Worm (Caenorhabditis elegans) whole organism, L2 larva: ENCODE results near the gene kin-24.

ENCODE experiments used
- C34F6.9 ChIP-seq: fragments of 150-350 bp; optimal IDR thresholded peaks from 2 replicates; lab custom pipeline; 2014; ENCODE audit warnings: missing biosample characterization, missing genetic modification characterization
- F13H6.1 ChIP-seq: sonication (generic microtip); optimal IDR thresholded peaks from 2 replicates; lab custom pipeline; 2016; ENCODE audit warnings: missing genetic modification characterization, missing compliant biosample characterization
- Y55F3AM.14 ChIP-seq: fragments of 200-800 bp; sonication (Bioruptor generic); optimal IDR thresholded peaks from 2 replicates; lab custom pipeline; 2018; ENCODE audit warnings: mild to moderate bottlenecking, missing genetic modification characterization, missing compliant biosample characterization
- ZK546.5 ChIP-seq: sonication (generic microtip); optimal IDR thresholded peaks from 2 replicates; lab custom pipeline; 2017; ENCODE audit warnings: missing biosample characterization, missing genetic modification characterization
- aly-2 ChIP-seq: fragments of 150-350 bp; optimal IDR thresholded peaks from 2 replicates; lab custom pipeline; 2014; ENCODE audit warnings: missing biosample characterization, missing genetic modification characterization
- ceh-16 ChIP-seq: fragments of 150-350 bp; optimal IDR thresholded peaks from 2 replicates; lab custom pipeline; 2014; ENCODE audit warnings: missing biosample characterization, missing genetic modification characterization
- crh-2 ChIP-seq: sonication (generic microtip); optimal IDR thresholded peaks from 2 replicates; lab custom pipeline; 2017; ENCODE audit warnings: missing biosample characterization, missing genetic modification characterization
- dmd-4 ChIP-seq: sonication (generic microtip); optimal IDR thresholded peaks from 2 replicates; lab custom pipeline; 2017; ENCODE audit warnings: missing biosample characterization, missing genetic modification characterization
- elt-1 ChIP-seq: fragments of 150-350 bp; optimal IDR thresholded peaks from 2 replicates; lab custom pipeline; 2014; ENCODE audit warnings: missing biosample characterization, missing genetic modification characterization
- fos-1 ChIP-seq: fragments of 150-350 bp; optimal IDR thresholded peaks from 2 replicates; lab custom pipeline; 2014; ENCODE audit warnings: missing biosample characterization, missing genetic modification characterization
- gmeb-1 ChIP-seq: fragments of 150-350 bp; optimal IDR thresholded peaks from 2 replicates; lab custom pipeline; 2014; ENCODE audit warnings: missing biosample characterization, missing genetic modification characterization
- lin-11 ChIP-seq: fragments of 150-350 bp; sonication (generic microtip); optimal IDR thresholded peaks from 2 replicates; lab custom pipeline; 2014; ENCODE audit warnings: missing biosample characterization, missing genetic modification characterization, inconsistent platforms, mixed read lengths
- lin-13 ChIP-seq: fragments of 150-350 bp; optimal IDR thresholded peaks from 2 replicates; lab custom pipeline; 2014; ENCODE audit warnings: missing biosample characterization, missing genetic modification reagents, missing genetic modification characterization
- lsy-2 ChIP-seq, 2 experiments: fragments of 150-350 bp in 1 of 2; sonication (generic microtip) in 1 of 2; optimal IDR thresholded peaks; 2 replicates each; lab custom pipeline; 2014 to 2017; ENCODE audit warnings: missing biosample characterization in 2 of 2, missing genetic modification characterization in 2 of 2
- mab-5 ChIP-seq: fragments of 150-350 bp; optimal IDR thresholded peaks from 2 replicates; lab custom pipeline; 2014; ENCODE audit warnings: missing biosample characterization, missing genetic modification characterization
- nhr-12 ChIP-seq: fragments of 150-350 bp; optimal IDR thresholded peaks from 2 replicates; lab custom pipeline; 2014; ENCODE audit warnings: missing biosample characterization, missing genetic modification characterization
- nhr-21 ChIP-seq: fragments of 150-350 bp; optimal IDR thresholded peaks from 2 replicates; lab custom pipeline; 2014; ENCODE audit warnings: missing biosample characterization, missing genetic modification characterization
- nhr-23 ChIP-seq: fragments of 150-350 bp; optimal IDR thresholded peaks from 2 replicates; lab custom pipeline; 2014; ENCODE audit warnings: missing biosample characterization, missing genetic modification reagents, missing genetic modification characterization
- nhr-237 ChIP-seq: fragments of 150-350 bp; optimal IDR thresholded peaks from 2 replicates; lab custom pipeline; 2014; ENCODE audit warnings: missing biosample characterization, missing genetic modification characterization
- nhr-25 ChIP-seq: fragments of 150-350 bp; sonication (generic microtip); optimal IDR thresholded peaks from 3 replicates; lab custom pipeline; 2014; ENCODE audit warnings: missing biosample characterization, missing genetic modification characterization
- nhr-6 ChIP-seq: fragments of 150-350 bp; optimal IDR thresholded peaks from 2 replicates; lab custom pipeline; 2014; ENCODE audit warnings: missing biosample characterization, missing genetic modification characterization
- nhr-77 ChIP-seq: fragments of 150-350 bp; optimal IDR thresholded peaks from 2 replicates; lab custom pipeline; 2014; ENCODE audit warnings: missing biosample characterization, missing genetic modification characterization
- skn-1 ChIP-seq: sonication (generic microtip); optimal IDR thresholded peaks from 2 replicates; lab custom pipeline; 2017; ENCODE audit warnings: missing biosample characterization, missing genetic modification characterization
- sma-3 ChIP-seq: sonication (generic microtip); optimal IDR thresholded peaks from 2 replicates; lab custom pipeline; 2016; ENCODE audit warnings: missing genetic modification reagents, missing genetic modification characterization, missing compliant biosample characterization
- sma-9 ChIP-seq, 2 experiments: fragments of 150-350 bp in 1 of 2; sonication (generic microtip) in 1 of 2; optimal IDR thresholded peaks; 2 replicates each; lab custom pipeline; 2014 to 2016; ENCODE audit warnings: missing genetic modification characterization in 2 of 2, mild to moderate bottlenecking in 1 of 2, missing biosample characterization in 1 of 2, missing compliant biosample characterization in 1 of 2, missing genetic modification reagents in 1 of 2, moderate library complexity in 1 of 2
- snpc-4 ChIP-seq: fragments of 150-350 bp; optimal IDR thresholded peaks from 2 replicates; lab custom pipeline; 2014; ENCODE audit warnings: missing biosample characterization, missing genetic modification characterization
- unc-39 ChIP-seq: fragments of 150-350 bp; optimal IDR thresholded peaks from 2 replicates; lab custom pipeline; 2014; ENCODE audit warnings: missing biosample characterization, missing genetic modification characterization
- unc-55 ChIP-seq: fragments of 150-350 bp; sonication (generic microtip); optimal IDR thresholded peaks from 3 replicates; lab custom pipeline; 2014; ENCODE audit warnings: missing biosample characterization, missing genetic modification reagents, missing genetic modification characterization
- unc-62 ChIP-seq: fragments of 150-350 bp; optimal IDR thresholded peaks from 2 replicates; lab custom pipeline; 2014; ENCODE audit warnings: missing biosample characterization, missing genetic modification reagents, missing genetic modification characterization
- zag-1 ChIP-seq: fragments of 150-350 bp; optimal IDR thresholded peaks from 2 replicates; lab custom pipeline; 2014; ENCODE audit warnings: missing biosample characterization, missing genetic modification characterization
- ztf-1 ChIP-seq: fragments of 200-800 bp; sonication (Bioruptor generic); conservative IDR thresholded peaks from 2 replicates; pipeline ENCODE4 v1.3.6; 2022; ENCODE audit warnings: missing genetic modification characterization, missing compliant biosample characterization
- ztf-4 ChIP-seq: fragments of 150-350 bp; optimal IDR thresholded peaks from 2 replicates; lab custom pipeline; 2014; ENCODE audit warnings: missing biosample characterization, missing genetic modification characterization

The kin-24 gene

DNA sequence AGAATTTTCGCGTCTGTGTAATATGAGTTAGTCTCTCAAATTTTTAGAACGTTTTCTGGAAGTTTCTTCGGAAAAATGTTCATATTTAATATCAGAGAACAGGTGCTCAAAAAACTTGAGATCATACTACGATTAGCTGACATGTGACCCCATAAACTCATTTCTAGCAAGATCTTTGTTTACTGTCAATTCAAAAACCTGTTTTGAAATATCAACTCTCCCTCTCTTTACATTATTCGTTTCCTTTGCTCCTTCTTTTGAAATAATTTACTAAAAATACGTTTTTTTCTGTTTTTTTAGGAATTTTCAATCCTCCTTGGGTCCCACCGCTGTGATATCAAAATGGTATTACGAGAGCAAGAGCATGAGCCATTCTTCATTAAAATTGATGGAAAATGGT lies 41.8 kb downstream of the kin-24 start, which contains the start of gene fat-4:
fat-4 (plus strand) TSS at position 301 of the 400 bp plus-strand sequence.
- TF ChIP-seq sma-3 (no peak), nhr-237 (tag; lab: Kevin White, UChicago) (no peak), skn-1 (tag; lab: Kevin White, UChicago) (no peak), fos-1 (tag; lab: Kevin White, UChicago) (no peak), nhr-12 (tag; lab: Kevin White, UChicago) (no peak), ztf-1 (no peak)

DNA sequence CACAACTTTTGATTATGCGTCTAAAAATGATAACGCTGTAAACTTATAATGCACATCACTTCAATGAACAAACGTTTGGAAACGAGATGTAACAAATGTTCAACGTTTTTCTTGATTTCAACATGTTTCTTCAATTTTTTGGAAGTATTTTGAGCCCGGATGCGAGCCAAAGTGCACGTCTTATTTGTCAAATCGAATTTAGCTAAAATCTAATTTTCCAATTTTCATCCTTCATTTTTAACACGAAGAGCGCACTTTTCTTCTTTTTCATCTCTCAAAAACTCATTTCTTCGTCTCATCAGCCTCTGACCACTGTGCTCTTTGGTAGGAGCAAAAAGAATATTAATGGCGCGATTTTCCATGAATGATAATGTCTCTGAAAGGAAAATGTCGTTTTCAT lies 42.6 kb downstream of the kin-24 start:
- peak; percentile 17 for TF ChIP-seq sma-9 (GFP tag; optimal IDR thresholded peaks at IDR 0.05; lab: Kevin White, UChicago)
- no peak for TF ChIP-seq sma-9 (tag; optimal IDR thresholded peaks at IDR 0.05; lab: Kevin White, UChicago)
- TF ChIP-seq nhr-25 (tag; lab: Kevin White, UChicago): no peak
- peak; percentile 17 for TF ChIP-seq C34F6.9 (tag; lab: Kevin White, UChicago)
- TF ChIP-seq, all 48 proteins: peak for 2

DNA sequence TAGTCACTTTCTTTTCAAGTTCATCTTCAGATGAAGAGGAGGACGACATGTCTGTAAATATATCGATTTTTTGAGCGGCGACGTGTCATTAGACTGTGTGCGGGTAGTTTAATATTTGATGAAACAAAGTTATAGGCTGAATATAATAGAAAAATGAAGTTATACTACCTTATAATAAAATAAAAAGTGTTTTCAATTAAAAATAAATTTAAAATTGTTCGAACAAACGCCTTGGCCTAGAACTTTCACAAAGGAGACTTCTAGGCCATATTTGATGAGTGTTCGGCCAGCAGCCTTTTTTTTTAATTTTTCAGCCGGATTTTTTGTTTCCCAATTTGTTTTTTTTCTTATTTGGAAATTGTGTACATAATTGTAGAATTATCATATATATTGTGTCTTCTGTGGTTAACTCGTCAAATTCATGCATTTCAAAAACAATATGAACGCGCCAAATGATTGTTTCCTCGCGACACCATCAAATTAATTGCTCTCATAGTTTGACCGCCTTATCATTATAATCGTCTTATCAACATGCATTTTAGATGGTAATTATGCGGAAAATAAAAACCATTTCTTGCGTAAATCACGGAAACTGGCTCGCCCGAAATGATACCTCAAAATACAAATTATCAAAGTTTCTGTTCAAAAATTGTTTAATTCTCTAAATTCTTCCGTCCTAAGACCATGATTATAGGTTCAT lies 43.4 kb downstream of the kin-24 start, which contains the start of gene T13F2.2:
T13F2.2 (minus strand) TSS at position 51 of the 700 bp plus-strand sequence.
- TF ChIP-seq gmeb-1 (tag; lab: Kevin White, UChicago) (no peak), C34F6.9 (tag; lab: Kevin White, UChicago) (peak; percentile 8), dmd-4 (tag; lab: Kevin White, UChicago) (no peak), nhr-237 (tag; lab: Kevin White, UChicago) (no peak), unc-62 (GFP tag; lab: Kevin White, UChicago) (no peak), fos-1 (tag; lab: Kevin White, UChicago) (peak; percentile 51), nhr-12 (tag; lab: Kevin White, UChicago) (no peak), lsy-2 (tag; optimal IDR thresholded peaks at IDR 0.05; lab: Kevin White, UChicago) (peak in 1 of 2 experiments; percentile 22), sma-9 (GFP tag; optimal IDR thresholded peaks at IDR 0.05; lab: Kevin White, UChicago) (peak; percentile 33), sma-9 (tag; optimal IDR thresholded peaks at IDR 0.05; lab: Kevin White, UChicago) (no peak), F13H6.1 (peak; percentile 12)

DNA sequence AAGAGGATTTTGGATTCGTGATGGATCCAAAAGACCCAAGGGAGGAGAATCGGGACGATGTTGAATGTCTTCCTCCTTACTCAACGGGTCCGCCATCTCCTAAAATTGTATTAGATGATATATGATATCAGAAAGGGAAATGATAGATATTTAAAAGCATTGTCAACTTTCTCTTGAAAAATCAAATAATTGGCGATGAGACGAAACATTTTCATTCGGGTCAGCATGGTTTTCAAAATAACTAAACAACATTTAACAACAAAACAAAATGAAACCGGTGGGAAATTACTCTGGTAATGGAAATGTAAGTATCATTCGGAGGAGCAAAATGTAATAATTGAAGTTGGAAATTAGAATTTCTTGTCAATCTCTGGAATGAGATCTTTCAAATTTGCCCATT lies 44.4 kb downstream of the kin-24 start, which contains the start of gene pis-1:
pis-1 (minus strand) TSS at position 101 of the 400 bp plus-strand sequence.
- no peak for TF ChIP-seq lin-11 (tag; lab: Kevin White, UChicago)
- no peak for TF ChIP-seq ZK546.5 (tag; lab: Kevin White, UChicago)
- no peak for TF ChIP-seq gmeb-1 (tag; lab: Kevin White, UChicago)
- no peak for TF ChIP-seq fos-1 (tag; lab: Kevin White, UChicago)
- no peak for TF ChIP-seq C34F6.9 (tag; lab: Kevin White, UChicago)
- no peak for TF ChIP-seq ztf-4 (tag; lab: Kevin White, UChicago)
- no peak for TF ChIP-seq unc-55
- no peak for TF ChIP-seq nhr-21
- no peak for TF ChIP-seq crh-2 (tag; lab: Kevin White, UChicago)
- no peak for TF ChIP-seq unc-62 (GFP tag; lab: Kevin White, UChicago)
- TF ChIP-seq mab-5 (tag; lab: Kevin White, UChicago): no peak
- no peak for TF ChIP-seq aly-2 (tag; lab: Kevin White, UChicago)
- no peak for TF ChIP-seq sma-3
- no peak for TF ChIP-seq ztf-1
- TF ChIP-seq ceh-16 (tag; lab: Kevin White, UChicago): no peak
- TF ChIP-seq nhr-23 (tag; lab: Kevin White, UChicago): no peak
- TF ChIP-seq lin-13 (GFP tag; lab: Kevin White, UChicago): no peak

DNA sequence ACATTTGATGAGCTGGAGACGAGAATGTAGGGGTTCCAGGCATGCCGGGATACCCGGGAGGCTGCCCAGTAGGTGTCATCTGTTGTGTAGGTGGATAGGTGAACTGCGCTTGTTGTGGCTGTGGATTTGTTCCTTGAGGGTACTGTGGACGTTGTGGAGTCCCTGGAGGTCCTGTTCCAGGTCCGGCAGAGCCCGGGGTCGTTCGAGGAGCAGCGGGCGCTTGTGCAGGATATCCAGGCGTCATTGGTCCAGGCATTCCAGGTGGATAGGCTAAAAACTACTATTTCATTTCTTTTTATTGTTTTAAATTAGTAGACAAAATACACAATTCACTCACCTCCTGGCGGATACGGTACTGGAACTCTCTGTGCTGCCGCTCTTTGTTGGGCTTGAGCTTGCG lies 45.6 kb downstream of the kin-24 start:
- TF ChIP-seq zag-1 (tag; lab: Kevin White, UChicago) (no peak), unc-39 (tag; lab: Kevin White, UChicago) (no peak), lin-13 (GFP tag; lab: Kevin White, UChicago) (no peak), elt-1 (tag; lab: Kevin White, UChicago) (no peak), snpc-4 (tag; lab: Kevin White, UChicago) (no peak), crh-2 (tag; lab: Kevin White, UChicago) (no peak), fos-1 (tag; lab: Kevin White, UChicago) (no peak), Y55F3AM.14 (no peak), nhr-77 (tag; lab: Kevin White, UChicago) (no peak), nhr-6 (no peak), lin-11 (tag; lab: Kevin White, UChicago) (no peak)
